Fruit fly (Drosophila melanogaster): ENCODE results near the gene nebu.

The nebu gene

dm6 chr3L:12789875-12790373, 53.0 kb downstream of the nebu start, which contains the start of gene CG42709:
TSS of gene CG42709 (plus strand) at chr3L:12790192.
- TF ChIP-seq CG17801 (GFP tag; optimal IDR thresholded peaks at IDR 0.05; ENCODE audit: partially characterized antibody) = peak; percentile 76

dm6 chr3L:12780997-12781396, 61.9 kb downstream of the nebu start, which contains the start of the genes CG10969 and CG17666:
TSS of gene CG10969 (minus strand) at chr3L:12781097.
TSS of gene CG17666 (plus strand) at chr3L:12781325.
- TF ChIP-seq CG17801 (GFP tag; optimal IDR thresholded peaks at IDR 0.05; ENCODE audit: partially characterized antibody) = no peak

dm6 chr3L:12778616-12779015, 64.3 kb downstream of the nebu start, which contains the start of gene CG32106:
TSS of gene CG32106 (minus strand) at chr3L:12778716.
- no peak for TF ChIP-seq CG17801 (GFP tag; optimal IDR thresholded peaks at IDR 0.05; ENCODE audit: partially characterized antibody)

All from ovary, adult (tissue).